Fruit fly (Drosophila melanogaster) whole organism, wandering third instar larva: Measurements from ENCODE around the gene KP78a.

Experiments
- Abd-B ChIP-seq: fragments of >200 bp; optimal IDR thresholded peaks from 2 replicates; lab custom pipeline; 2017; ENCODE audit warnings: missing biosample characterization, missing genetic modification characterization
- CG9705 ChIP-seq: fragments of 200-800 bp; sonication (Bioruptor generic); optimal IDR thresholded peaks from 2 replicates; lab custom pipeline; 2018; ENCODE audit warnings: missing biosample characterization, mild to moderate bottlenecking, missing genetic modification characterization
- GATAd ChIP-seq: sonication (Bioruptor generic); optimal IDR thresholded peaks from 2 replicates; lab custom pipeline; 2016; ENCODE audit warnings: missing biosample characterization, missing genetic modification characterization
- OdsH ChIP-seq: fragments of 200-800 bp; sonication (Bioruptor generic); optimal IDR thresholded peaks from 2 replicates; lab custom pipeline; 2016; ENCODE audit warnings: missing biosample characterization, mild to moderate bottlenecking, missing genetic modification characterization
- Sp1 ChIP-seq: fragments of 200-800 bp; sonication (Bioruptor generic); optimal IDR thresholded peaks from 3 replicates; lab custom pipeline; 2019; ENCODE audit warnings: missing biosample characterization, mild to moderate bottlenecking, missing genetic modification characterization, moderate library complexity
- br ChIP-seq: fragments of 200-800 bp; sonication (Bioruptor generic); optimal IDR thresholded peaks from 2 replicates; lab custom pipeline; 2016; ENCODE audit warnings: missing biosample characterization, missing genetic modification characterization
- dl ChIP-seq, 2 experiments: fragments of 175-275, 200-275 bp in 1 of 2; fragments of 200-275 bp in 1 of 2; sonication (Bioruptor generic); optimal IDR thresholded peaks; lab custom pipeline; 2018; ENCODE audit warnings: mild to moderate bottlenecking in 2 of 2, missing biosample characterization in 2 of 2, missing genetic modification characterization in 2 of 2, moderate library complexity in 2 of 2; ENCODE audit not compliant: partially characterized antibody in 2 of 2, insufficient read depth in 1 of 2
- dmrt93B ChIP-seq: fragments of 200-800 bp; sonication (Bioruptor generic); optimal IDR thresholded peaks from 2 replicates; lab custom pipeline; 2018; ENCODE audit warnings: missing biosample characterization, mild to moderate bottlenecking, missing genetic modification characterization
- dsf ChIP-seq: sonication (Bioruptor generic); optimal IDR thresholded peaks from 2 replicates; lab custom pipeline; 2016; ENCODE audit warnings: missing biosample characterization, missing genetic modification characterization, borderline replicate concordance
- h ChIP-seq: fragments of 200-800 bp; sonication (Bioruptor generic); optimal IDR thresholded peaks from 3 replicates; lab custom pipeline; 2016; ENCODE audit warnings: missing biosample characterization, mild to moderate bottlenecking, missing genetic modification characterization
- pan ChIP-seq: fragments of >200 bp; optimal IDR thresholded peaks from 2 replicates; lab custom pipeline; 2017
- psq ChIP-seq: fragments of 200-800 bp; sonication (Bioruptor generic); optimal IDR thresholded peaks from 3 replicates; lab custom pipeline; 2017; ENCODE audit warnings: missing biosample characterization, mild to moderate bottlenecking, missing genetic modification characterization, moderate library complexity
- usp ChIP-seq: fragments of >200 bp; optimal IDR thresholded peaks from 2 replicates; lab custom pipeline; 2017; ENCODE audit warnings: missing biosample characterization, missing genetic modification characterization

DNA sequence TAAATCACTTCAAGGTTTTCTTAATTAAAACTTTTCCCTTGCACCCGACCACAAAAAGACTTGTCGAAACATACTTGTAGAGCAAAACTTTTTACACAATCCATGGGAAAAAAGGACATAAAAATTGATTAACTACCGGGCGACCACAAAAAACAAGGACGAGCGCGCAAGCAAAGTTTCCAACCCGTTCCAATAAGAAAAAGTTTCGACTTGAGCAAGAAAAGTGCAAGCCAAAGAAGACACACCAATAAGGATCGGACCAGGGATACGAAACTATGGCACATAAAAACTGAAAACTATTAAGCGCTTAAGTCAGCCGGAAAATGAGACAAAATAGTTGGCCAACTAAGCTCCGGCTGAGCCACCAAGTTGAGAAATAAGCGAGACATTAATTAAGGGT, 9.0 kb downstream of the KP78a start:
- TF ChIP-seq OdsH (GFP tag; lab: Kevin White, UChicago) (no peak), dmrt93B (GFP tag; lab: Kevin White, UChicago) (no peak), h (no peak), GATAd (no peak), psq (no peak), usp (GFP tag; lab: Kevin White, UChicago) (no peak), Abd-B (GFP tag; lab: Kevin White, UChicago) (no peak), CG9705 (GFP tag; lab: Kevin White, UChicago) (no peak), dsf (GFP tag; lab: Kevin White, UChicago) (no peak), Sp1 (GFP tag; lab: Kevin White, UChicago) (no peak), br (GFP tag; lab: Kevin White, UChicago) (no peak), dl (GFP tag; optimal IDR thresholded peaks at IDR 0.05; lab: Kevin White, UChicago; ENCODE audit: insufficient read depth in 1 of 2, partially characterized antibody in 2 of 2) (no peak), pan (lab: Kevin White, UChicago) (no peak)
